Worm (Caenorhabditis elegans): Measurements from ENCODE around the gene T01C1.4.

The T01C1.4 gene

ce11 chrX:10677552-10677951 is 39.4 kb downstream of the T01C1.4 start:
- TF ChIP-seq ztf-1 (GFP tag; conservative IDR thresholded peaks at IDR 0.05) (no peak), nhr-77 (tag; optimal IDR thresholded peaks at IDR 0.05) (no peak), unc-39 (tag; optimal IDR thresholded peaks at IDR 0.05) (no peak), sem-4 (tag; optimal IDR thresholded peaks at IDR 0.05) (no peak), lin-13 (GFP tag; optimal IDR thresholded peaks at IDR 0.05) (peak; percentile 63), ceh-16 (tag; optimal IDR thresholded peaks at IDR 0.05) (peak; percentile 70), ZK546.5 (tag; optimal IDR thresholded peaks at IDR 0.05) (no peak), nhr-21 (tag; optimal IDR thresholded peaks at IDR 0.05) (peak; percentile 33), lsy-2 (tag; optimal IDR thresholded peaks at IDR 0.05) (peak in 1 of 2 experiments; percentile 19), ceh-82 (tag; optimal IDR thresholded peaks at IDR 0.05) (no peak), nhr-6 (tag; optimal IDR thresholded peaks at IDR 0.05) (no peak), ztf-4 (tag; optimal IDR thresholded peaks at IDR 0.05) (peak; percentile 11), unc-62 (GFP tag; optimal IDR thresholded peaks at IDR 0.05) (no peak), egl-27 (tag; optimal IDR thresholded peaks at IDR 0.05) (no peak), crh-2 (tag; optimal IDR thresholded peaks at IDR 0.05) (peak; percentile 59), elt-3 (tag; optimal IDR thresholded peaks at IDR 0.05) (no peak), sma-9 (GFP tag; optimal IDR thresholded peaks at IDR 0.05) (peak; percentile 63), sma-9 (tag; optimal IDR thresholded peaks at IDR 0.05) (no peak), mdl-1 (tag; optimal IDR thresholded peaks at IDR 0.05) (no peak), nhr-23 (tag; optimal IDR thresholded peaks at IDR 0.05) (no peak), nhr-129 (tag; optimal IDR thresholded peaks at IDR 0.05) (peak; percentile 71), ztf-11 (tag; optimal IDR thresholded peaks at IDR 0.05) (no peak), zag-1 (tag; optimal IDR thresholded peaks at IDR 0.05) (no peak), aly-2 (tag; optimal IDR thresholded peaks at IDR 0.05) (no peak), fos-1 (tag; optimal IDR thresholded peaks at IDR 0.05) (peak; percentile 52), nhr-12 (tag; optimal IDR thresholded peaks at IDR 0.05) (no peak), mbf-1 (tag; optimal IDR thresholded peaks at IDR 0.05) (no peak), dmd-4 (tag; optimal IDR thresholded peaks at IDR 0.05) (no peak), lin-11 (tag; optimal IDR thresholded peaks at IDR 0.05) (no peak), C34F6.9 (tag; optimal IDR thresholded peaks at IDR 0.05) (peak; percentile 32), R02D3.7 (tag; optimal IDR thresholded peaks at IDR 0.05) (no peak), lin-39 (tag; optimal IDR thresholded peaks at IDR 0.05) (no peak), F13H6.1 (tag; optimal IDR thresholded peaks at IDR 0.05) (peak; percentile 35), blmp-1 (tag; optimal IDR thresholded peaks at IDR 0.05; ENCODE audit: insufficient read depth) (no peak), nhr-11 (tag; optimal IDR thresholded peaks at IDR 0.05) (no peak), mab-5 (tag; optimal IDR thresholded peaks at IDR 0.05) (no peak), sma-3 (GFP tag; optimal IDR thresholded peaks at IDR 0.05) (peak; percentile 68), nhr-237 (tag; optimal IDR thresholded peaks at IDR 0.05) (no peak), skn-1 (tag; optimal IDR thresholded peaks at IDR 0.05) (no peak), peb-1 (tag; optimal IDR thresholded peaks at IDR 0.05) (no peak), Y55F3AM.14 (GFP tag; optimal IDR thresholded peaks at IDR 0.05) (no peak), elt-1 (tag; optimal IDR thresholded peaks at IDR 0.05) (no peak), unc-55 (GFP tag; optimal IDR thresholded peaks at IDR 0.05) (no peak), nhr-10 (tag; optimal IDR thresholded peaks at IDR 0.05) (no peak), gmeb-1 (tag; optimal IDR thresholded peaks at IDR 0.05) (peak; percentile 26), alr-1 (tag; optimal IDR thresholded peaks at IDR 0.05) (no peak), snpc-4 (tag; optimal IDR thresholded peaks at IDR 0.05) (no peak), ama-1 (optimal IDR thresholded peaks at IDR 0.05) (no peak), nhr-25 (tag; optimal IDR thresholded peaks at IDR 0.05) (peak; percentile 36)

Measured in whole organism, L2 larva.